Worm (Caenorhabditis elegans): Measurements from ENCODE around the gene uig-1.

Gene uig-1

DNA sequence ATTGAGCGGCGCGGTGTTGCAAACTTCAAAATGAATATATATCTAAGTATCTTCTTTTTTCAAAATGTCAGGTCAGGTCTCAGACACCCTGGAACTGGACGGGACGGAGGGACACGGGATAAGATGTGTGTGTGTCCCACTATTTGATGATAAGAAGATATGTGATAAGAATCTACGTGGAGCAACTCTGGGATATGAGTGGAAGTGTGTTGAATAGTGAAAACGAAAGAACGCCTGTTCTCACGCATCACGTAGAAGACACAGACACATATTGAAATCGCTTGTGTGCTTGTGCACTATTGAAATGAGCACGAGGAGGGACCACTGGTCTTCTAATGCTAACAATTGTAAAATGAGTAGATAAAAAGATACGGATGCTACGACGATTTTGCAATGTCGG is at the start of gene uig-1:
TSS of gene uig-1 (minus strand) at position 120 of the 400 bp plus-strand sequence.
- TF ChIP-seq unc-62 (GFP tag; optimal IDR thresholded peaks at IDR 0.05): no peak

DNA sequence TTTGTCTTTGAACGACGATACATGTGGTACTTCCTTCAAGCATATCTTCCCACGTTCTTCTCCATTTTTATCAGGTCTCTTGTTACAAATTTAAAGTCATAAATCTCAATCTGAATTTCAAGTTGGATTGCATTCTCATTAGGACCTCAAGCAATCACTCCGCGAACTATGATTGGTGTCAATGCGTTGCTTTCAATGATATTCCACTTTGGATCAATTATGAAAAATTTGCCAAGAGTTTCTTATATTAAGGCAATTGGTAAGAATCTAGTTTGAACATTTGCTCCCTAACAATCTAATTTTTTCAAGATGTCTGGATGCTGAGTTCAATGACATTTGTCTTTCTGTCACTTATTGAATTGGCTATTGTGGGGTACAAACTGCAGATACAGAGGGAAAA is 46.5 kb upstream of the uig-1 start:
- no peak for TF ChIP-seq unc-62 (GFP tag; optimal IDR thresholded peaks at IDR 0.05)

DNA sequence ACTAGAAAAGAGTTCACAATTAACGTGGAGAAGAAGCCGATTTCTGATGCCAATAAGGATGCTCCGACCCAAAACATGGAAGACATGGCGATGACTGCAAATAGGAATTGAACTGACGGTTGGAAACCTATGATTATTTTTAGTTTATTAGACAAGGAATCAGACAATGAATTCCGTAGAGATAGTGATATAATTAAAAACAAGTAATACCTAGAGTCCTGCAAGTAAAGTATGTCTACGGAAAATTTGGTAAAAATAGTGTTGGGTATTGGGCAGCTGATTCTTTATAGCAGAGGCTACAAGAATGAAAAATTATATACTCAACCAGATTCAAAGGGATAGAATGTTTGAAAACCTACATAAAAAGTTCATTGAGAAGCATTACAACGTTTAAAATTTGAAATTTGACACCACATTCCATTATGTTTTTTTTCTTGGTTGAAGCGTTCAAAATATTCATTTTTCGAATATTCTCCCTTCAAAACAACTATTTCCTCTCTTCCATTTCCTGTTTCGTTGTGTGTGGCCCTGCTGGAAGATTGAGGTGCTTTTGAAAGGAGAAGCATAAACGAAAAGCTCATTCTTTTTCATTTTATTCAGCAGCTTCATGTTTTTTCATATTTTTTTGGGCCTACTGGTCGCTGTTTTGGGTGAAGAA is 44.0 kb upstream of the uig-1 start, which contains the start of the genes str-4 and lgc-48:
TSS of gene str-4 (minus strand) at position 101 of the 658 bp plus-strand sequence.
TSS of gene lgc-48 (plus strand) at position 608 of the 658 bp plus-strand sequence.
- TF ChIP-seq unc-62 (GFP tag; optimal IDR thresholded peaks at IDR 0.05): no peak

DNA sequence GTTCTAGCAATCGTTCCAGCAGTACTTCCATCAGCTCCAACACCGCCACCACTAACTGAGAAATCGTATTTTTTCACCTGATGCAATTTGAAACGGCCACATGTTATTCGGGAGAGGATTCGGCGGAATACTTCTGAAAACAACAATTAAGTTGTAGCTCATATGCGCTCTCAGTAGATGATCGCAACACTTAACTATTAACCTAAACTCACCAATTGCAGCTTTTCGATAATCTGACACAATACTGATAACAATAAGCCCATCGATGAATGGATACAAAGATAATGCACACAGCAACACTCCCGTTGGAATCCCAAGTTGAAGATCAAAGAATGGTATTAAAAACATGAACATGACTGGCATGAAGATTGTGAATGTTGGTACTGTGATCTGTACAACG is 42.3 kb upstream of the uig-1 start:
- TF ChIP-seq unc-62 (GFP tag; optimal IDR thresholded peaks at IDR 0.05): no peak

DNA sequence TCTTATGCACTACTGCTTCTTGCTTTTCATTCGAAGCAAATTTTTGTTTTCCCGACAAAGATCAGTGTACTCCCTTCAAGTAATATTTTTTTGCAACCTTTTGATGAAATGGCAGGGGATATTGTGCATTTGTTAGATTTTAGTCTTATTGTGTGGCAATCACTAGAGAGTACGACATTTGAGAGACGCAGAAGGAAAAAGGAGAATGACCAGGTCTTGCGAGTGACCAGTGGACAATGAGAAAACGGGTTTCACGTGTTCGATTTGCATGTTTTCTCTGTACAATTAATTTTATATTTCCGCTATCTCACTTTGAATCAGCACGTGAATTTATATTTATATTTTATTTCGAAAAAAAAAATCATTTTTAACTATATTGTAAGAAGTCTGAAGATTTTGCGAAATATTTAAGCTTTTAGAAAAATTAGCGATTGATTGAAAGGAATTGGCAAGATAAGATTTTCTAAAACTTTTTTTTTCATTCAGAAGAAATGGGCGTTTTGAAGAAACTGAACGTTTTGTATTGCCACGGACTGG is 40.2 kb upstream of the uig-1 start, which contains the start of gene C50B6.9:
TSS of gene C50B6.9 (plus strand) at position 487 of the 537 bp plus-strand sequence.
- TF ChIP-seq unc-62 (GFP tag; optimal IDR thresholded peaks at IDR 0.05): no peak

DNA sequence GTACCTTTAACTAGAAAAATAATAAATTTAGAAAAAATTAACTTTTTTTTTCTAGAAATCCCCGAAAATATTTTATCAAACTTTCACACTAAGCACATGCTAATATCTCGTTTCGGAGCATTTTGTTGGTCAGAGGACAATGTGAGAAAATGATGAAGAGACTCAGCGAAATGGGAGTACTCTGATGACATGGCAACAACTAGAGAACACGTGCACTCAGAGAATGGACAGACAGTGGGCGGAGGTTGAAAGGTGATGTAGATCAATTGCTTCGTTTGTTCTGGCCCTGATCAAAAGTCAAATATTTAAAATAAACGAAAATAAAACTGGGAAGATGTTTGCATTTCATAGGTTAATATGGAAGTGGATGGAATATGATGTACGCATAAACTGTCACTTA is 38.7 kb upstream of the uig-1 start:
- TF ChIP-seq unc-62 (GFP tag; optimal IDR thresholded peaks at IDR 0.05): no peak

DNA sequence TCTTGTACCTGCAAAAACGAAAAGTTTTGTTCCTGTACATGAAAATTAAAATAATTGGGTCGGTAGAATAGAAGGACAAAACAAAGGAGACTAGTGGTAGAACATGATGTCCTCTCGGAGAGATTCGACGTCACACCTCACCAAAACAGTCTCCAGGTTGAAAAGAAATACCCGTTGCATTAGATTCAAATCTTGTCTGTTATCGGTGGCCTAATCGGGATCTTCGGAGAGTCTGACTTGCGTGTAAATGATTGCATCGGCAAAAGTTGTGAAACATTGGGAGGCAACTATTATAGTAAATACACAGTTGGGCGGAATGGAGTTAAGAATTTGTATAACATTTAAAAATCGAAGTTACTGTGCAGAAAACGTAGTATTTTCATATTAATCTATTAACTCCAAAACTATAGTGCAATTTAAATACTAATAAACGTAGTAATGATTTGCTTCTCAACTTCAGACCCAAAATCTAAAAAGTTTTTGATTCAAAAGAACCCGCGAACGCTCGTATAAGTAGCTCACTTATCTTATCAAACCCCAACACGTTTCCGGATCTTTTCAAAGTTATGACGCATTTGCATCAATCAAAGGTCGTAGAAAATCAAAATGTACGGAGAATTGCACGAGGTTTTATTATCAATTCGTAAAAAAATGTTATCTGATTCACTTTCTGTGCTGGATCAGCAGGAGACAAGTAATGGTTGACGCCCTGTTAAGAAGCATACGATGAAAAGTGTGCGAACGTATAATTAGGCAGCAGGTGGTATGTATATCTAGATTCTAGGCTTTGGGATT is 37.8 kb upstream of the uig-1 start, which contains the start of gene nhr-168:
TSS of gene nhr-168 (minus strand) at position 486 of the 795 bp plus-strand sequence.
- no peak for TF ChIP-seq unc-62 (GFP tag; optimal IDR thresholded peaks at IDR 0.05)

DNA sequence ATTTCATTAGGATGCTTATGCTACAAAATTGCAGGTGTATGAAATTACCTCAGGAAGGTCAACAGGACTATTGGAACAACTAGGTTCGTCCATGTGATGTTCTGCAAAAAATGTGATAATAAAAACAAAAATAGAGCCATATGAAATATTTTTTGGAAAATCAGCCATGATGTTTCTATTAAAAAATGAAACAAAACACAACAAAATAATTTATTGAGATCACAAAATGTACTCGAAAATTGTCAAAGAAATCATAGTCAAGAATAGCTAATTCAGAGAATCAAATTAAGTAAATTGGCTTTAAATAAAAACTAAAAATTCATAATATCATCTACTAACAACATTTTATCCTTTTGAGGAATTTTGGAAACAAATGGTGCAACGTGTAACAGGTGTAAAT is 35.1 kb upstream of the uig-1 start, which contains the start of gene nhr-129:
TSS of gene nhr-129 (minus strand) at position 101 of the 400 bp plus-strand sequence.
- no peak for TF ChIP-seq unc-62 (GFP tag; optimal IDR thresholded peaks at IDR 0.05)

DNA sequence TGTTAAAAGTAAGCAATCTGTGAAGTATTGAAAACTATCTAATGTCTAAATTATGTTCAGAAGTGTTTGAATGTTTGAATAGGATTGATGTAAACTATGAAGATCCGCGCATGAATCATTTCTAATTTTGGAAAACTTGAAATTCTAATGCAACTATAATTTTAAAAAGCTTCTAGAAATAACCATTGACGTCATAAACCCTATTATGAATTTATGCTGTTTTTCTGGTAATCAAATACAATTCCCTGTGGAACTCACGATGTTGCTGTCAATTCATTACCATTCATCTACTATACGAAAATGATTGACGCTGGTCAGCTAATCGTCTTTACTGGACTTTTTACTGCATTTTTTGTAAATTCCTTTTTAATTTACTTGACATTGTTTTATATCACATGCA is 31.7 kb upstream of the uig-1 start, which contains the start of gene str-37:
TSS of gene str-37 (plus strand) at position 301 of the 400 bp plus-strand sequence.
- TF ChIP-seq unc-62 (GFP tag; optimal IDR thresholded peaks at IDR 0.05): no peak

DNA sequence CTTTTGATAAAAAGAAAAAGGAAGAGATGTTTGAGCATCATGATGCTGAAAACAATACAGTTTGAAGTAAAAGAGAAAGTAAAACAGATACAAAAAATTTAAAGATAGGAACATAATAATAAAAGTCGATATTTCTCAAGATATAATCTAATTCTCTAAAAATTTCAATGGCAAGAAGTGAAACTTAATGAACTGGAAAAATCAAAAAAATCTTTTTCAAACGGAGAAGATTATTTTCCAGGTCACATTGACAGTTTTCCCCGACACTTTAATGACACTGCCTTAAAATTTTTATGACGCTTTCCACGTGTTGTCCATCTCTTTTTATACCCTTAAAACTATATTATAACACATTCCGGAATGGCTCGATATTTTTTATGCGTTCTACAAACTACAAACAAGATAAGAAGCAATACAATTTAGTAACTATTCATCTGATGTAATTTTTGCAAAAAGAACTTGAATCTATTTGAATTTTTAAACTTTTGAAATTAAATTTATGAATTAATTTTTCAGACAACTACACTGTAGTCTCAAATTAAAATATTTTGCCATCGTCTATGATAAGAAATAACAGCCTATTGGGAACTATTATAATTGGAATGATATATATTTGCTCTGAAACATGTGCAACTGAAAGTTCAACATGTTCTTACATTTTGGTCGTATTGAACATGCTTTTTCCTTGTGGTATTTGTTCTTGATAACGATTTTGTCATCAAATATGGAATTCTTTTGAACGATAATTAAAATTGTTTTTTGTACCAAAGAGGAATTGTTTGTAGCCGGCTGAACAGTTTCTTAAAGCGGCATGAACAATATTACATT is 29.4 kb upstream of the uig-1 start, which contains the start of gene C50B6.7:
TSS of gene C50B6.7 (minus strand) at position 51 of the 828 bp plus-strand sequence.
- no peak for TF ChIP-seq unc-62 (GFP tag; optimal IDR thresholded peaks at IDR 0.05)

DNA sequence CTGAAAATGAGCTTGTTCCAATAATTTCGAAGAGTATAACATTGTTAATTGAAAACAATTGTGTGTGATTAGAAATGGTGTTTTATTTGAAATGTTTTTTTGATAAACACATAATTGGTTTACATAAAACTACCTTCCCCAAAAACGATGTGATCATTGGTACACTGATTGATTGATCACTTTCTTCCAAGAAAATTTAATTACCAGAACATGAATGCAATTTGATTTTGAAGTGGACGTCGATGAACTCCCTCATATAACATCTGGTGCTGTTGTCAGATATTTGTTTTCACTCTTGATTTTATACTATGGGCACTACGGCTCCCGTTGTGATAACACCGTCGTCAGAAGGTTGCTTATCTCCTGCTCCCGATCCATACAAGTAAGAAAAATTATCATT is 24.9 kb upstream of the uig-1 start, which contains the start of gene srh-15:
TSS of gene srh-15 (plus strand) at position 301 of the 400 bp plus-strand sequence.
- no peak for TF ChIP-seq unc-62 (GFP tag; optimal IDR thresholded peaks at IDR 0.05)

DNA sequence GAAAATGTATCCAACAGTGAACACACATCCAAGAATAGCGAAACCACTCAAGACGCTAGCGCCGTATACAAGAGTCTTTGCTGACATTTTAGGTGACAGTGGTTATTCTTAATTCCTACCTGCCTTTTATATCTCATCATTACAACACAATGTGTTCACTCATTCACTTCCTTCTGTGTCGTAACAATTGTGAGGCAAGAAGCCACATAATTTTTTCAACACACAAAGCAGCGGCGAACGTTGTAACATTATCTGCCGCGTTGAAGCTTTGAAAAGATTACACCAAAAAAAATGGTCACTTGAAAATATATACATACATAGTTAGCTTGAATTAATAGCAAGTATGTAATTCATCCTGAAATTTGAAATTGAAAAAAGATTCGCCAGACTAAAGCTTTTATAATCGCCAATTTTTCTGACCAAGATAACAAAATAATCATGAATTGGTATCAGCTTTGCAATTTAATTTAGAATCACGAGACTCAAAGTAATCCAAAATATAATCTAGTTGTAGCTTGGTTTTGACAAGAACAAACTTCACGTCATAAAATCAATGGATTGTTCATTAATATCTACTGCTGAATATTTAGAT is 22.2 kb upstream of the uig-1 start, which contains the start of the genes col-161 and srh-18:
TSS of gene col-161 (minus strand) at position 101 of the 592 bp plus-strand sequence.
TSS of gene srh-18 (plus strand) at position 542 of the 592 bp plus-strand sequence.
- TF ChIP-seq unc-62 (GFP tag; optimal IDR thresholded peaks at IDR 0.05): no peak

DNA sequence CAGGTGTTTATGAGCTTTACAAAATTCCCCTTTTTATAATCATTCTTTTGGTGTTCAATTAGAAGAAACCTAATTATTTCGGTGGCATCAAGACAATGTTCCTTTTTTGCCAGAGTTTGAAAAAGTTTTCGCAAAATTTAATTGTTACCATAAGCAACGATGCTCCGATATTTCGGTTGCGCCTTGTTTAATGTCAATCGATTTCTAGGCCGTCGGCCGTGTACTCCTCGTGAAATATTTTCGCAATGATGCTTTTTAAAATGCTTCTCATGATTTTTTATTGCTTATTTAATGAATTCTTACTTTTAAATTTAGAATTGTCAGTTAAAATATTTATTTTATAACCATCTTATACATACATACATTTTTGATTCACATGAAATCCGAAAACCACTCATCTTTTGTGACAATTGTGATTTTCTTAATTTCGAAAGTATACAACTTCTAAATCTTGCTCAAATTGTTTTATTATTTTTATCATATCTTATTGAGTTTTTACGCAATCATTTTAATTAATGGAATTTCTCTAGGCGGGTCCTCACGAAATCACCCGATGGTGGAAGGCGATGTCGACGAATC is 17.4 kb upstream of the uig-1 start, which contains the start of gene C50B6.3:
TSS of gene C50B6.3 (plus strand) at position 529 of the 579 bp plus-strand sequence.
- TF ChIP-seq unc-62 (GFP tag; optimal IDR thresholded peaks at IDR 0.05): no peak

DNA sequence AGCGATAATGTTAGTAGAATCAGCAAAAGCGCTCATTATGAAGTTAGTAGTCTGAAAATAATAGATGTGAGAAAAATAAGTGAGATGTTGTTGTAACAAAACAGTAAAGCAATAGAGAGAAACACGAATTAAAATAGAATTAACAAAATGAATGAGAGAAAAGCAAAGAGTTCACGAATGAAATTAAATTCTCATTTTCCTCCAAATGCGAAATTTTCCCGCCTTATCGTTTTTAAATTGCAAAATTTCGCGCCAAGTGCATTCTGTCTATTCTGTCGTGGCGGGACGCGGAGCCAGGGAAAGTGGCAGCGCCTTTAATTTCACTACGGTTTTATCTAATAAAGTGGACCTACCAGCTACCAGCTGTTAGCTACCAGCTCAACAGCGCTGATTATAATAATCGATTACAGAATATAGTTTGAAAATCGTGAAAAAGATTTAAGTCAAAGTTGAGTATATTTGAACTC is 16.5 kb upstream of the uig-1 start, which contains the start of gene nasp-2:
TSS of gene nasp-2 (minus strand) at position 51 of the 467 bp plus-strand sequence.
- no peak for TF ChIP-seq unc-62 (GFP tag; optimal IDR thresholded peaks at IDR 0.05)

Data from whole organism, dauer.